Fruit fly (Drosophila melanogaster) whole organism, pupa: Measurements from ENCODE around the gene Nulp1.
A peak's percentile ranks its signal among the peaks of the same experiment; 100 is the strongest.

Source experiments
- CG13204 ChIP-seq: fragments of 200-800 bp; sonication (Bioruptor generic); optimal IDR thresholded peaks from 2 replicates; lab custom pipeline; 2018; ENCODE audit warnings: missing biosample characterization, mild to moderate bottlenecking, missing genetic modification characterization, moderate library complexity
- CG14655 ChIP-seq: fragments of 200-800 bp; sonication (Bioruptor generic); optimal IDR thresholded peaks from 3 replicates; lab custom pipeline; 2017; ENCODE audit warnings: mild to moderate bottlenecking, missing biosample characterization, missing genetic modification reagents, missing genetic modification characterization
- CG17806 ChIP-seq: fragments of 200-800 bp; sonication (Bioruptor generic); optimal IDR thresholded peaks from 2 replicates; lab custom pipeline; 2018; ENCODE audit warnings: missing biosample characterization, mild to moderate bottlenecking, missing genetic modification characterization, moderate library complexity
- CG32121 ChIP-seq: fragments of 200-800 bp; sonication (Bioruptor generic); IDR thresholded peaks from 2 replicates; pipeline ENCODE4 v1.3.6; 2022; ENCODE audit warnings: missing biosample characterization, missing genetic modification characterization
- CG34367 ChIP-seq: fragments of 200-800 bp; sonication (Bioruptor generic); optimal IDR thresholded peaks from 2 replicates; lab custom pipeline; 2018; ENCODE audit warnings: missing biosample characterization, mild to moderate bottlenecking, missing genetic modification characterization
- CG4496 ChIP-seq: fragments of 200-800 bp; sonication (Bioruptor generic); IDR thresholded peaks from 3 replicates; pipeline ENCODE4 v1.3.6; 2022; ENCODE audit warnings: missing biosample characterization, missing genetic modification characterization
- CG8159 ChIP-seq: fragments of 200-800 bp; sonication (Bioruptor generic); optimal IDR thresholded peaks from 3 replicates; lab custom pipeline; 2018; ENCODE audit warnings: missing biosample characterization, mild to moderate bottlenecking, missing genetic modification characterization, moderate library complexity
- D1 ChIP-seq: fragments of 200-800 bp; sonication (Bioruptor generic); optimal IDR thresholded peaks from 2 replicates; lab custom pipeline; 2018; ENCODE audit warnings: missing biosample characterization, mild to moderate bottlenecking, missing genetic modification characterization, moderate library complexity
- Ets98B ChIP-seq: fragments of 200-800 bp; sonication (Bioruptor generic); IDR thresholded peaks from 2 replicates; pipeline ENCODE4 v1.3.6; 2022; ENCODE audit warnings: missing biosample characterization, missing genetic modification characterization
- rn ChIP-seq: fragments of 200-800 bp; sonication (Bioruptor generic); IDR thresholded peaks from 2 replicates; pipeline ENCODE4 v1.3.6; 2022; ENCODE audit warnings: missing biosample characterization, missing genetic modification characterization

DNA sequence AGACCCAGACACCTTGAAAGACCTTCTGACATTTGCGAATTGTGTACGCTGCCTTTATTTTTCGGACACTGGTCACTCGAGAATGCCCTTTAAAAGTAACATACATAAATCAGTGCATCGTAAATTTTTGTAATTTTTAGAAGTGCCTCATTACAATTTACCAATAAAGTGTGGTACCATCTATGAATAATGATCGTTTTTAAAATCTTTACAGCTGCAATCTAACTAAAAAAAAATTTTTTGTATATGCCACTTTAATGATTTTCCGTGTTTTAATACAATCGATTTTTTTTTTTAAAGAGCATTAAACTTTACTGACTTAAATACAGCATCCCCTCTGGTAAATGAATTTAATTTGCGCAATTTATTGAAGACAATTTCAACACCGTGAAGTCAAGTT, 46.9 kb downstream of the Nulp1 start:
- no peak for TF ChIP-seq CG13204 (GFP tag; lab: Kevin White, UChicago)
- no peak for TF ChIP-seq CG14655 (GFP tag; lab: Kevin White, UChicago)
- TF ChIP-seq CG4496 (GFP tag; lab: Robert Waterston, UW): no peak
- TF ChIP-seq CG8159 (tag; lab: Kevin White, UChicago): peak; percentile 62
- no peak for TF ChIP-seq D1
- 0 out of 2 replicates have a peak, but pooled peaks have one; percentile 13 for TF ChIP-seq CG32121 (GFP tag; lab: Robert Waterston, UW)
- TF ChIP-seq CG17806 (tag; lab: Kevin White, UChicago): peak; percentile 31
- TF ChIP-seq CG34367 (tag; lab: Kevin White, UChicago): peak; percentile 38
- TF ChIP-seq rn (GFP tag; lab: Robert Waterston, UW): no peak
- TF ChIP-seq Ets98B (GFP tag; lab: Robert Waterston, UW): no peak
